Fruit fly (Drosophila melanogaster) whole organism, embryonic: ENCODE data around the gene CG14253.

Experiments
- BEAF-32 ChIP-seq: fragments of 200-800 bp; sonication (Bioruptor generic); optimal IDR thresholded peaks from 3 replicates; lab custom pipeline; 2017; ENCODE audit warnings: missing biosample characterization, missing genetic modification characterization, mild to moderate bottlenecking, moderate library complexity, missing genetic modification reagents
- CG10267 ChIP-seq: fragments of 200-800 bp; sonication (Bioruptor generic); optimal IDR thresholded peaks from 2 replicates; lab custom pipeline; 2018; ENCODE audit warnings: missing biosample characterization, mild to moderate bottlenecking, missing genetic modification characterization, moderate library complexity
- CG10654 ChIP-seq: fragments of 200-800 bp; sonication (Bioruptor generic); optimal IDR thresholded peaks from 2 replicates; lab custom pipeline; 2016; ENCODE audit warnings: missing biosample characterization, missing genetic modification characterization
- CG11247 ChIP-seq: fragments of 200-800 bp; sonication (Bioruptor generic); IDR thresholded peaks from 2 replicates; pipeline ENCODE4 v1.3.6; 2022; ENCODE audit warnings: missing biosample characterization, missing genetic modification characterization
- CG12219 ChIP-seq: fragments of 200-800 bp; sonication (Bioruptor generic); optimal IDR thresholded peaks from 3 replicates; lab custom pipeline; 2018; ENCODE audit warnings: missing biosample characterization, mild to moderate bottlenecking, missing genetic modification characterization
- CG12299 ChIP-seq: fragments of 200-800 bp; sonication (Bioruptor generic); optimal IDR thresholded peaks from 2 replicates; lab custom pipeline; 2018; ENCODE audit warnings: missing biosample characterization, mild to moderate bottlenecking, missing genetic modification characterization
- CG13287 ChIP-seq: fragments of 200-800 bp; sonication (Bioruptor generic); IDR thresholded peaks from 2 replicates; pipeline ENCODE4 v1.3.6; 2022; ENCODE audit warnings: missing biosample characterization, missing genetic modification characterization; ENCODE audit not compliant: partially characterized antibody
- CG13424 ChIP-seq: fragments of 200-800 bp; sonication (Bioruptor generic); optimal IDR thresholded peaks from 2 replicates; lab custom pipeline; 2019; ENCODE audit warnings: missing biosample characterization, mild to moderate bottlenecking, missing genetic modification characterization, moderate library complexity
- CG14965 ChIP-seq: fragments of 200-800 bp; sonication (Bioruptor generic); optimal IDR thresholded peaks from 2 replicates; lab custom pipeline; 2016; ENCODE audit warnings: missing biosample characterization, missing genetic modification characterization, borderline replicate concordance
- CG1529 ChIP-seq: fragments of 200-800 bp; sonication (Bioruptor generic); optimal IDR thresholded peaks from 3 replicates; lab custom pipeline; 2018; ENCODE audit warnings: missing biosample characterization, missing genetic modification characterization
- CG15601 ChIP-seq: fragments of 200-800 bp; sonication (Bioruptor generic); optimal IDR thresholded peaks from 3 replicates; lab custom pipeline; 2019; ENCODE audit warnings: missing biosample characterization, mild to moderate bottlenecking, missing genetic modification characterization, moderate library complexity
- CG17361 ChIP-seq: fragments of 200-800 bp; sonication (Bioruptor generic); IDR thresholded peaks from 3 replicates; pipeline ENCODE4 v1.3.6; 2022; ENCODE audit warnings: missing biosample characterization, missing genetic modification characterization
- CG17385 ChIP-seq: fragments of 200-800 bp; sonication (Bioruptor generic); optimal IDR thresholded peaks from 3 replicates; lab custom pipeline; 2018; ENCODE audit warnings: missing biosample characterization, mild to moderate bottlenecking, missing genetic modification characterization
- CG18262 ChIP-seq: fragments of 200-800 bp; optimal IDR thresholded peaks from 3 replicates; lab custom pipeline; 2019; ENCODE audit warnings: missing biosample characterization, mild to moderate bottlenecking, missing genetic modification characterization, moderate library complexity
- CG32532 ChIP-seq: fragments of 200-800 bp; sonication (Bioruptor generic); IDR thresholded peaks from 2 replicates; pipeline ENCODE4 v1.3.6; 2022; ENCODE audit warnings: missing biosample characterization, missing genetic modification characterization
- CG3847 ChIP-seq: fragments of 200-800 bp; sonication (Bioruptor generic); IDR thresholded peaks from 2 replicates; pipeline ENCODE4 v1.3.6; 2022; ENCODE audit warnings: missing biosample characterization, missing genetic modification characterization
- CG5245 ChIP-seq: fragments of 200-800 bp; sonication (Bioruptor generic); optimal IDR thresholded peaks from 3 replicates; lab custom pipeline; 2016; ENCODE audit warnings: missing biosample characterization, missing genetic modification characterization
- CG7928 ChIP-seq: fragments of 200-800 bp; sonication (Bioruptor generic); optimal IDR thresholded peaks from 2 replicates; lab custom pipeline; 2017; ENCODE audit warnings: missing biosample characterization, mild to moderate bottlenecking, missing genetic modification characterization
- CG8478 ChIP-seq: fragments of >200 bp; optimal IDR thresholded peaks from 2 replicates; lab custom pipeline; 2018
- CHES-1-like ChIP-seq: fragments of 200-800 bp; sonication (Bioruptor generic); optimal IDR thresholded peaks from 2 replicates; lab custom pipeline; 2016; ENCODE audit warnings: missing biosample characterization, missing genetic modification characterization
- CoRest ChIP-seq: fragments of 200-800 bp; sonication (Bioruptor generic); optimal IDR thresholded peaks from 3 replicates; lab custom pipeline; 2018; ENCODE audit warnings: missing biosample characterization, mild to moderate bottlenecking, missing genetic modification characterization, moderate library complexity
- Dek ChIP-seq: fragments of 200-800 bp; sonication (Bioruptor generic); optimal IDR thresholded peaks from 3 replicates; lab custom pipeline; 2019; ENCODE audit warnings: missing biosample characterization, mild to moderate bottlenecking, missing genetic modification characterization, moderate library complexity
- Dfd ChIP-seq, 2 experiments: fragments of >200 bp; optimal IDR thresholded peaks; 2 replicates each; lab custom pipeline; 2017; ENCODE audit warnings: missing biosample characterization in 2 of 2, missing genetic modification characterization in 2 of 2
- Dp ChIP-seq: fragments of 200-800 bp; sonication (Bioruptor generic); optimal IDR thresholded peaks from 2 replicates; lab custom pipeline; 2018; ENCODE audit warnings: missing biosample characterization, mild to moderate bottlenecking, missing genetic modification characterization, moderate library complexity
- E2f2 ChIP-seq: fragments of 200-800 bp; sonication (Bioruptor generic); IDR thresholded peaks from 2 replicates; pipeline ENCODE4 v1.3.6; 2022; ENCODE audit warnings: missing biosample characterization, missing genetic modification characterization
- HLH4C ChIP-seq: fragments of 200-800 bp; sonication (Bioruptor generic); IDR thresholded peaks from 3 replicates; pipeline ENCODE4 v1.3.6; 2022; ENCODE audit warnings: missing biosample characterization, missing genetic modification characterization; ENCODE audit not compliant: partially characterized antibody
- MBD-R2 ChIP-seq: fragments of 200-800 bp; sonication (Bioruptor generic); IDR thresholded peaks from 2 replicates; pipeline ENCODE4 v1.3.6; 2022; ENCODE audit warnings: missing biosample characterization, missing genetic modification characterization
- Meics ChIP-seq: fragments of 200-800 bp; sonication (Bioruptor generic); optimal IDR thresholded peaks from 2 replicates; lab custom pipeline; 2017; ENCODE audit warnings: missing biosample characterization, mild to moderate bottlenecking, missing genetic modification characterization
- Neu2 ChIP-seq: fragments of 200-800 bp; sonication (Bioruptor generic); optimal IDR thresholded peaks from 3 replicates; lab custom pipeline; 2016; ENCODE audit warnings: missing biosample characterization, missing genetic modification characterization, borderline replicate concordance
- Opbp ChIP-seq: fragments of 200-800 bp; sonication (Bioruptor generic); IDR thresholded peaks from 3 replicates; pipeline ENCODE4 v1.3.6; 2022; ENCODE audit warnings: missing biosample characterization, missing genetic modification characterization; ENCODE audit not compliant: partially characterized antibody
- Ravus ChIP-seq: fragments of 200-800 bp; sonication (Bioruptor generic); IDR thresholded peaks from 2 replicates; pipeline ENCODE4 v1.3.6; 2022; ENCODE audit warnings: missing biosample characterization, missing genetic modification characterization
- Sox102F ChIP-seq: fragments of 200-800 bp; sonication (Bioruptor generic); optimal IDR thresholded peaks from 2 replicates; lab custom pipeline; 2018; ENCODE audit warnings: missing biosample characterization, mild to moderate bottlenecking, missing genetic modification characterization, moderate library complexity
- Spps ChIP-seq: fragments of 200-800 bp; sonication (Bioruptor generic); optimal IDR thresholded peaks from 2 replicates; lab custom pipeline; 2018; ENCODE audit warnings: missing biosample characterization, mild to moderate bottlenecking, missing genetic modification characterization
- Stat92E ChIP-seq, 3 experiments: fragments of >200 bp in 2 of 3; fragments of 200-800 bp in 1 of 3; sonication (Bioruptor generic) in 1 of 3; optimal IDR thresholded peaks; 2 replicates each; lab custom pipeline; 2017 to 2019; ENCODE audit warnings: missing biosample characterization in 3 of 3, missing genetic modification characterization in 3 of 3, mild to moderate bottlenecking in 1 of 3, moderate library complexity in 1 of 3
- az2 ChIP-seq: fragments of 200-800 bp; sonication (Bioruptor generic); optimal IDR thresholded peaks from 3 replicates; lab custom pipeline; 2016; ENCODE audit warnings: missing biosample characterization, missing genetic modification characterization
- cg ChIP-seq: fragments of 200-800 bp; sonication (Bioruptor generic); optimal IDR thresholded peaks from 3 replicates; lab custom pipeline; 2019; ENCODE audit warnings: missing biosample characterization, mild to moderate bottlenecking, missing genetic modification characterization, moderate library complexity
- chif ChIP-seq, 2 experiments: fragments of 200-800 bp; sonication (Bioruptor generic); optimal IDR thresholded peaks; 3 replicates each; lab custom pipeline; 2016; ENCODE audit warnings: missing biosample characterization in 2 of 2, missing genetic modification characterization in 2 of 2
- corto ChIP-seq: fragments of 200-800 bp; sonication (Bioruptor generic); optimal IDR thresholded peaks from 2 replicates; lab custom pipeline; 2016; ENCODE audit warnings: missing biosample characterization, mild to moderate bottlenecking, missing genetic modification characterization, moderate library complexity
- en ChIP-seq: fragments of 200-800 bp; sonication (Bioruptor generic); optimal IDR thresholded peaks from 2 replicates; lab custom pipeline; 2016; ENCODE audit warnings: missing biosample characterization, missing genetic modification characterization
- esg ChIP-seq: fragments of 200-800 bp; sonication (Bioruptor generic); conservative IDR thresholded peaks from 2 replicates; pipeline ENCODE4 v1.3.6; 2022; ENCODE audit warnings: missing biosample characterization, missing genetic modification characterization
- fd3F ChIP-seq: fragments of 200-800 bp; sonication (Bioruptor generic); optimal IDR thresholded peaks from 2 replicates; lab custom pipeline; 2018; ENCODE audit warnings: missing biosample characterization, mild to moderate bottlenecking, missing genetic modification characterization, moderate library complexity
- ftz-f1 ChIP-seq: fragments of 200-800 bp; sonication (Bioruptor generic); optimal IDR thresholded peaks from 2 replicates; lab custom pipeline; 2016; ENCODE audit warnings: missing biosample characterization, missing genetic modification characterization
- maf-S ChIP-seq: fragments of 200-800 bp; sonication (Bioruptor generic); optimal IDR thresholded peaks from 2 replicates; lab custom pipeline; 2016; ENCODE audit warnings: missing biosample characterization, missing genetic modification characterization
- org-1 ChIP-seq: fragments of 200-800 bp; sonication (Bioruptor generic); optimal IDR thresholded peaks from 2 replicates; lab custom pipeline; 2017; ENCODE audit warnings: missing biosample characterization, missing genetic modification characterization
- pb ChIP-seq: fragments of 200-800 bp; sonication (Bioruptor generic); optimal IDR thresholded peaks from 3 replicates; lab custom pipeline; 2016; ENCODE audit warnings: missing biosample characterization, missing genetic modification characterization
- pita ChIP-seq: fragments of 200-800 bp; sonication (Bioruptor generic); optimal IDR thresholded peaks from 2 replicates; lab custom pipeline; 2017; ENCODE audit warnings: missing biosample characterization, mild to moderate bottlenecking, missing genetic modification characterization
- ro ChIP-seq: fragments of 200-800 bp; sonication (Bioruptor generic); IDR thresholded peaks from 2 replicates; pipeline ENCODE4 v1.3.6; 2022; ENCODE audit warnings: missing biosample characterization, missing genetic modification characterization
- row ChIP-seq: fragments of 200-800 bp; sonication (Bioruptor generic); IDR thresholded peaks from 3 replicates; pipeline ENCODE4 v1.3.6; 2022; ENCODE audit warnings: missing biosample characterization, missing genetic modification characterization
- run ChIP-seq: fragments of 200-800 bp; sonication (Bioruptor generic); optimal IDR thresholded peaks from 3 replicates; lab custom pipeline; 2018; ENCODE audit warnings: missing biosample characterization, mild to moderate bottlenecking, missing genetic modification characterization
- sens ChIP-seq: fragments of 200-800 bp; sonication (Bioruptor generic); peaks from one replicate; lab custom pipeline; 2016; ENCODE audit warnings: missing biosample characterization, missing genetic modification characterization
- sug ChIP-seq: fragments of 200-800 bp; optimal IDR thresholded peaks from 2 replicates; lab custom pipeline; 2019; ENCODE audit warnings: missing biosample characterization, mild to moderate bottlenecking, missing genetic modification characterization, moderate library complexity

Gene CG14253

dm6 chr3R:26945233-26945632 is 33.1 kb upstream of the CG14253 start, which contains the start of gene CG14252 (continued):
- TF ChIP-seq row (GFP tag; lab: Robert Waterston, UW): peak; percentile 37; the same call in 1 of the 3 replicates
- TF ChIP-seq Sox102F (GFP tag; lab: Kevin White, UChicago): no peak
- TF ChIP-seq BEAF-32 (GFP tag; lab: Kevin White, UChicago): peak; percentile 40
- TF ChIP-seq CoRest: peak; percentile 23
- TF ChIP-seq CG11247 (GFP tag; lab: Robert Waterston, UW): no peak
- no peak for TF ChIP-seq CG17385 (GFP tag; lab: Kevin White, UChicago)
- peak; percentile 31; the same call in 1 of the 2 replicates for TF ChIP-seq CG13287 (GFP tag; lab: Robert Waterston, UW)
- no peak for TF ChIP-seq CG8478 (lab: Kevin White, UChicago)
- TF ChIP-seq ro (GFP tag; lab: Robert Waterston, UW): no peak
- no peak for TF ChIP-seq Meics
- TF ChIP-seq sug: peak; percentile 27
- TF ChIP-seq esg (GFP tag; lab: Robert Waterston, UW): no peak
- no peak for TF ChIP-seq org-1 (GFP tag; lab: Kevin White, UChicago)
- TF ChIP-seq CG10267: peak; percentile 57
- TF ChIP-seq CG5245: no peak
- TF ChIP-seq fd3F: no peak
- peak; percentile 61 for TF ChIP-seq CG15601 (tag; lab: Kevin White, UChicago)
- TF ChIP-seq pita (GFP tag; lab: Kevin White, UChicago): no peak
- no peak for TF ChIP-seq Neu2 (GFP tag; lab: Kevin White, UChicago)
- TF ChIP-seq CG18262 (tag; lab: Kevin White, UChicago): peak; percentile 21
- peak; percentile 38 for TF ChIP-seq CHES-1-like (GFP tag; lab: Kevin White, UChicago)
- no peak for TF ChIP-seq run (tag; lab: Kevin White, UChicago)
- no peak for TF ChIP-seq CG14965
- no peak for TF ChIP-seq CG1529 (GFP tag; lab: Kevin White, UChicago)
- no peak for TF ChIP-seq CG32532 (GFP tag; lab: Robert Waterston, UW)
- TF ChIP-seq ftz-f1 (GFP tag; lab: Kevin White, UChicago): peak; percentile 4
- TF ChIP-seq CG12219 (GFP tag; lab: Kevin White, UChicago): no peak
- no peak for TF ChIP-seq cg
- no peak for TF ChIP-seq az2 (GFP tag; lab: Kevin White, UChicago)
- TF ChIP-seq corto (GFP tag; lab: Kevin White, UChicago): no peak
- TF ChIP-seq Dek: peak; percentile 11
- no peak for TF ChIP-seq HLH4C (GFP tag; lab: Robert Waterston, UW)
- TF ChIP-seq Opbp (GFP tag; lab: Robert Waterston, UW): peak; percentile 52; the same call in 1 of the 3 replicates
- TF ChIP-seq CG17361 (GFP tag; lab: Robert Waterston, UW): 0 out of 3 replicates have a peak, but pooled peaks have one; percentile 23
- TF ChIP-seq MBD-R2 (GFP tag; lab: Robert Waterston, UW): peak; percentile 77
- TF ChIP-seq Dfd (GFP tag; optimal IDR thresholded peaks at IDR 0.05; lab: Kevin White, UChicago): no peak
- no peak for TF ChIP-seq maf-S (GFP tag; lab: Kevin White, UChicago)
- no peak for TF ChIP-seq pb (GFP tag; lab: Kevin White, UChicago)
- no peak for TF ChIP-seq Ravus (GFP tag; lab: Robert Waterston, UW)
- peak; percentile 22 for TF ChIP-seq Spps (tag; lab: Kevin White, UChicago)
- TF ChIP-seq en (GFP tag; lab: Kevin White, UChicago): no peak
- TF ChIP-seq chif (GFP tag; optimal IDR thresholded peaks at IDR 0.05; lab: Kevin White, UChicago): no peak
- TF ChIP-seq CG10654 (GFP tag; lab: Kevin White, UChicago): peak; percentile 2
- TF ChIP-seq CG7928: peak; percentile 97
- TF ChIP-seq CG3847 (GFP tag; lab: Robert Waterston, UW): peak; percentile 60
- peak; percentile 99 for TF ChIP-seq E2f2 (GFP tag; lab: Robert Waterston, UW)
- peak in 1 of 3 experiments; percentile 79 for TF ChIP-seq Stat92E (GFP tag; optimal IDR thresholded peaks at IDR 0.05; lab: Kevin White, UChicago)
- TF ChIP-seq CG13424 (tag; lab: Kevin White, UChicago): peak; percentile 1
- peak; percentile 89 for TF ChIP-seq sens (GFP tag; lab: Kevin White, UChicago)
- peak; percentile 96 for TF ChIP-seq Dp (GFP tag; lab: Kevin White, UChicago)
- TF ChIP-seq CG12299 (tag; lab: Kevin White, UChicago): no peak
